Worm (Caenorhabditis elegans): ENCODE data around the gene T13A10.1.

T13A10.1 gene

ce11 chrIV:6323654-6324224 is 47.9 kb downstream of the T13A10.1 start, which contains the start of gene sqd-1:
TSS of gene sqd-1 (plus strand) at chrIV:6324174.
- TF ChIP-seq pha-4 (tag; optimal IDR thresholded peaks at IDR 0.05) (peak; percentile 98), zip-8 (tag; optimal IDR thresholded peaks at IDR 0.05) (no peak), ceh-43 (GFP tag; optimal IDR thresholded peaks at IDR 0.05) (no peak), mls-2 (tag; optimal IDR thresholded peaks at IDR 0.05) (peak; percentile 72), unc-39 (tag; optimal IDR thresholded peaks at IDR 0.05) (no peak), ces-1 (GFP tag; optimal IDR thresholded peaks at IDR 0.05) (peak; percentile 76), flh-1 (GFP tag; optimal IDR thresholded peaks at IDR 0.05) (no peak), ceh-39 (tag; optimal IDR thresholded peaks at IDR 0.05) (peak; percentile 80), nhr-2 (tag; optimal IDR thresholded peaks at IDR 0.05) (peak; percentile 46), drap-1 (GFP tag; optimal IDR thresholded peaks at IDR 0.05) (peak; percentile 72), tbx-8 (GFP tag; optimal IDR thresholded peaks at IDR 0.05) (no peak), blmp-1 (tag; optimal IDR thresholded peaks at IDR 0.05) (no peak), nhr-28 (tag; optimal IDR thresholded peaks at IDR 0.05) (no peak), M03D4.4 (tag; optimal IDR thresholded peaks at IDR 0.05) (peak; percentile 76), nhr-237 (tag; optimal IDR thresholded peaks at IDR 0.05) (peak; percentile 93), bed-3 (GFP tag; optimal IDR thresholded peaks at IDR 0.05) (peak; percentile 22), nhr-76 (tag; optimal IDR thresholded peaks at IDR 0.05) (no peak), snpc-4 (tag; optimal IDR thresholded peaks at IDR 0.05) (no peak), elt-1 (tag; optimal IDR thresholded peaks at IDR 0.05; ENCODE audit: borderline replicate concordance, insufficient read depth) (no peak), lin-13 (tag; optimal IDR thresholded peaks at IDR 0.05) (peak; percentile 92), ham-2 (GFP tag; optimal IDR thresholded peaks at IDR 0.05) (peak; percentile 64), lin-32 (GFP tag; optimal IDR thresholded peaks at IDR 0.05) (peak; percentile 47), ztf-11 (tag; optimal IDR thresholded peaks at IDR 0.05) (no peak), lsy-2 (tag; optimal IDR thresholded peaks at IDR 0.05) (peak; percentile 97), unc-120 (tag; optimal IDR thresholded peaks at IDR 0.05; ENCODE audit: poor library complexity, severe bottlenecking) (peak; percentile 68), ceh-83 (GFP tag; optimal IDR thresholded peaks at IDR 0.05) (no peak), hlh-1 (tag; optimal IDR thresholded peaks at IDR 0.05) (peak; percentile 78), mep-1 (tag; optimal IDR thresholded peaks at IDR 0.05) (peak; percentile 84), unc-62 (GFP tag; optimal IDR thresholded peaks at IDR 0.05) (peak; percentile 69), sptf-1 (tag; optimal IDR thresholded peaks at IDR 0.05) (peak; percentile 86), cnd-1 (tag; optimal IDR thresholded peaks at IDR 0.05) (peak; percentile 65)

ce11 chrIV:6325772-6326171 is 49.9 kb downstream of the T13A10.1 start:
- no peak for TF ChIP-seq M03D4.4 (tag; optimal IDR thresholded peaks at IDR 0.05)
- TF ChIP-seq nhr-12 (tag; optimal IDR thresholded peaks at IDR 0.05), result no peak
- no peak for TF ChIP-seq ceh-83 (GFP tag; optimal IDR thresholded peaks at IDR 0.05)
- no peak for TF ChIP-seq tbx-8 (GFP tag; optimal IDR thresholded peaks at IDR 0.05)
- TF ChIP-seq elt-3 (tag; optimal IDR thresholded peaks at IDR 0.05), result no peak
- no peak for TF ChIP-seq snpc-4 (tag; optimal IDR thresholded peaks at IDR 0.05)
- no peak for TF ChIP-seq lin-32 (GFP tag; optimal IDR thresholded peaks at IDR 0.05)
- no peak for TF ChIP-seq unc-39 (tag; optimal IDR thresholded peaks at IDR 0.05)
- TF ChIP-seq ces-1 (GFP tag; optimal IDR thresholded peaks at IDR 0.05), result no peak
- TF ChIP-seq nhr-76 (tag; optimal IDR thresholded peaks at IDR 0.05), result no peak
- no peak for TF ChIP-seq sptf-1 (tag; optimal IDR thresholded peaks at IDR 0.05)
- no peak for TF ChIP-seq ceh-43 (GFP tag; optimal IDR thresholded peaks at IDR 0.05)
- no peak for TF ChIP-seq unc-62 (GFP tag; optimal IDR thresholded peaks at IDR 0.05)
- no peak for TF ChIP-seq lin-13 (tag; optimal IDR thresholded peaks at IDR 0.05)
- no peak for TF ChIP-seq blmp-1 (tag; optimal IDR thresholded peaks at IDR 0.05)

DNA sequence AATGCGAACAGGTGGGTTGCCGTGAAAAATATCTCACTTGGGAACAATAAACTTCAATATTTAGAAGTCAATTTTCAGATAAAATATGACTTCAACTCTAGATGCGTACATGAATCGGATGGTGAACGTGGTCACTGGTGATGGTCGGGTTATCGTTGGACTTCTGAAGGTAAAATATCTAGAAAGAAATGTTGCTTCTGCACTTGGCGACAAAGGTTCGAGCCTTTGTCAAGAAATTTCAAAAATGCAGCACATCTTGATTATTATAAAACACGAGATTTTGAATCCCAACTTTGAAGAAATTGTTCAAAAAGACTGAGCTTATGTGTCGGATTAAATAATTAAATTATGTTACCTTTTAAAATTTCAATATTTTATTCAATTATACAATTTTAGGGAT is 50.6 kb downstream of the T13A10.1 start, which contains the start of gene lsm-8:
Gene lsm-8, plus strand, starts transcription at position 79 of the 400 bp plus-strand sequence.
- TF ChIP-seq lsy-2 (tag; optimal IDR thresholded peaks at IDR 0.05) (no peak), blmp-1 (tag; optimal IDR thresholded peaks at IDR 0.05) (no peak), lin-13 (tag; optimal IDR thresholded peaks at IDR 0.05) (no peak), mls-2 (tag; optimal IDR thresholded peaks at IDR 0.05) (no peak)

Measured in whole organism, mixed stage, embryonic.